Fruit fly (Drosophila melanogaster): ENCODE results near the gene Scsalpha1.

- TF ChIP-seq cwo (GFP tag; optimal IDR thresholded peaks at IDR 0.05) (peak; percentile 21), CG11695 (GFP tag; IDR thresholded peaks at IDR 0.05) (peak; percentile 63), Dref (GFP tag; IDR thresholded peaks at IDR 0.05) (peak; percentile 99), CG7987 (GFP tag; optimal IDR thresholded peaks at IDR 0.05) (peak; percentile 3), zfh1 (GFP tag; IDR thresholded peaks at IDR 0.05) (peak; percentile 68; the same call in 2 of the 3 replicates), Hmr (GFP tag; optimal IDR thresholded peaks at IDR 0.05) (no peak), bigmax (GFP tag; optimal IDR thresholded peaks at IDR 0.05) (no peak), D19A (tag; optimal IDR thresholded peaks at IDR 0.05) (peak; percentile 41), CG3726 (GFP tag; IDR thresholded peaks at IDR 0.05) (no peak), hkb (optimal IDR thresholded peaks at IDR 0.05) (no peak), hkb (GFP tag; IDR thresholded peaks at IDR 0.05) (peak; percentile 71), p53 (GFP tag; optimal IDR thresholded peaks at IDR 0.05) (no peak), Ets65A (GFP tag) (no peak)
Observed at dm6 chr3L:3814010-3814833, at the start of gene Scsalpha1.

All from whole organism, embryonic.